Worm (Caenorhabditis elegans): ENCODE results near the gene fbxa-105.

DNA sequence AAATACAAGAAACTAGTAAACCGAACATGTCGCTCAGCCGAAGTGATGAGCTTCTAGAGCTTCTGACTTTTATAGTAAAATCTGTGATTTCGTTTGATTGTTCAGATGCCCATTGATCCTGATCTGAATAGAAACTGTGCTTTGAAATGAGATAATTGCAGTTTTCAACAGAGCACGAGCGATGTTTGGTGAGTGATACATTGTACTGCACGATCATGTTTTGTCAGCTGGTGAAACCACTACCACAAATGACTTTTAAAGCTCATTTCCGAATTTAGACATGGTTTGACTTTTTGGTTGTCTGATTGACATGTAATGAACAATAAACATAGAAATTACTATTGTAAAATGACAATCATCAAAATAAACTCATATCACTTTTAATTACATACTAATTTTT lies 36.4 kb downstream of the fbxa-105 start, which contains the start of gene tag-293:
- TF ChIP-seq ceh-8 (GFP tag; optimal IDR thresholded peaks at IDR 0.05) (no peak), nhr-76 (tag; optimal IDR thresholded peaks at IDR 0.05) (no peak), nhr-237 (tag; optimal IDR thresholded peaks at IDR 0.05) (no peak), unc-98 (GFP tag; IDR thresholded peaks at IDR 0.05) (no peak), mdl-1 (tag; optimal IDR thresholded peaks at IDR 0.05) (no peak), C34B4.2 (tag; optimal IDR thresholded peaks at IDR 0.05) (no peak), ztf-11 (tag; optimal IDR thresholded peaks at IDR 0.05) (no peak), nhr-71 (tag; optimal IDR thresholded peaks at IDR 0.05) (no peak), lsy-2 (tag; optimal IDR thresholded peaks at IDR 0.05) (no peak)

All from whole organism, L1 larva.